Fruit fly (Drosophila melanogaster): ENCODE results near the gene CG6689.
A peak's percentile ranks its signal among the peaks of the same experiment; 100 is the strongest.

Gene CG6689

dm6 chr3R:11245803-11246202 lies 25.9 kb upstream of the CG6689 start:
- TF ChIP-seq CG11617 (GFP tag; optimal IDR thresholded peaks at IDR 0.05) (no peak), CG1620 (GFP tag; optimal IDR thresholded peaks at IDR 0.05) (no peak), cnc (optimal IDR thresholded peaks at IDR 0.05) (no peak), bab1 (GFP tag; optimal IDR thresholded peaks at IDR 0.05) (no peak), Hr96 (GFP tag; optimal IDR thresholded peaks at IDR 0.05) (no peak), Mnt (GFP tag; optimal IDR thresholded peaks at IDR 0.05) (no peak), pad (GFP tag; optimal IDR thresholded peaks at IDR 0.05) (no peak), CG33017 (tag; optimal IDR thresholded peaks at IDR 0.05) (no peak), tj (GFP tag; optimal IDR thresholded peaks at IDR 0.05) (no peak), cic (GFP tag; optimal IDR thresholded peaks at IDR 0.05) (no peak), CG7045 (GFP tag; optimal IDR thresholded peaks at IDR 0.05) (no peak), toe (GFP tag; optimal IDR thresholded peaks at IDR 0.05) (no peak), Crg-1 (GFP tag; optimal IDR thresholded peaks at IDR 0.05) (no peak), CG7101 (tag; optimal IDR thresholded peaks at IDR 0.05) (no peak), CG5204 (GFP tag; optimal IDR thresholded peaks at IDR 0.05) (no peak)

- no peak for TF ChIP-seq CG14711 (tag; optimal IDR thresholded peaks at IDR 0.05)
- no peak for TF ChIP-seq cnc (optimal IDR thresholded peaks at IDR 0.05)
- TF ChIP-seq Clk (GFP tag; optimal IDR thresholded peaks at IDR 0.05) = no peak
- peak; percentile 44 for TF ChIP-seq Hr96 (GFP tag; optimal IDR thresholded peaks at IDR 0.05)
- TF ChIP-seq CG1620 (GFP tag; optimal IDR thresholded peaks at IDR 0.05) = peak; percentile 19
- TF ChIP-seq toe (GFP tag; optimal IDR thresholded peaks at IDR 0.05) = peak; percentile 52
- TF ChIP-seq Mnt (GFP tag; optimal IDR thresholded peaks at IDR 0.05) = peak; percentile 49
- TF ChIP-seq CG7101 (tag; optimal IDR thresholded peaks at IDR 0.05) = peak; percentile 9
- TF ChIP-seq CG12768 (GFP tag; optimal IDR thresholded peaks at IDR 0.05) = no peak
- no peak for TF ChIP-seq Crg-1 (GFP tag; optimal IDR thresholded peaks at IDR 0.05)
- no peak for TF ChIP-seq CG7045 (GFP tag; optimal IDR thresholded peaks at IDR 0.05)
- no peak for TF ChIP-seq pad (GFP tag; optimal IDR thresholded peaks at IDR 0.05)
- no peak for TF ChIP-seq CG33017 (tag; optimal IDR thresholded peaks at IDR 0.05)
- no peak for TF ChIP-seq ovo (GFP tag; optimal IDR thresholded peaks at IDR 0.05)
- peak; percentile 30 for TF ChIP-seq CG11617 (GFP tag; optimal IDR thresholded peaks at IDR 0.05)
- TF ChIP-seq CG5204 (GFP tag; optimal IDR thresholded peaks at IDR 0.05) = no peak
- TF ChIP-seq bab1 (GFP tag; optimal IDR thresholded peaks at IDR 0.05) = peak; percentile 51
- TF ChIP-seq cic (GFP tag; optimal IDR thresholded peaks at IDR 0.05) = peak; percentile 32
- no peak for TF ChIP-seq kay (GFP tag; ENCODE audit: borderline replicate concordance)
- peak; percentile 100 for TF ChIP-seq tj (GFP tag; optimal IDR thresholded peaks at IDR 0.05)
Measured at dm6 chr3R:11243951-11244660, 24.2 kb upstream of the CG6689 start, which contains the start of the genes CG17734 and CG5214. CG17734 (minus strand) TSS chr3R:11243999. CG5214 (plus strand) TSS chr3R:11244302.

dm6 chr3R:11243057-11243740 lies 23.3 kb upstream of the CG6689 start:
- TF ChIP-seq Hr96 (GFP tag; optimal IDR thresholded peaks at IDR 0.05) = no peak
- no peak for TF ChIP-seq Crg-1 (GFP tag; optimal IDR thresholded peaks at IDR 0.05)
- TF ChIP-seq CG5204 (GFP tag; optimal IDR thresholded peaks at IDR 0.05) = no peak
- TF ChIP-seq pad (GFP tag; optimal IDR thresholded peaks at IDR 0.05) = peak; percentile 67
- TF ChIP-seq CG33017 (tag; optimal IDR thresholded peaks at IDR 0.05) = no peak
- TF ChIP-seq CG12768 (GFP tag; optimal IDR thresholded peaks at IDR 0.05) = no peak
- peak; percentile 26 for TF ChIP-seq ovo (GFP tag; optimal IDR thresholded peaks at IDR 0.05)
- no peak for TF ChIP-seq toe (GFP tag; optimal IDR thresholded peaks at IDR 0.05)
- no peak for TF ChIP-seq CG11617 (GFP tag; optimal IDR thresholded peaks at IDR 0.05)
- TF ChIP-seq CG14711 (tag; optimal IDR thresholded peaks at IDR 0.05) = peak; percentile 37
- TF ChIP-seq bab1 (GFP tag; optimal IDR thresholded peaks at IDR 0.05) = peak; percentile 24
- TF ChIP-seq cic (GFP tag; optimal IDR thresholded peaks at IDR 0.05) = peak; percentile 20
- no peak for TF ChIP-seq CG1620 (GFP tag; optimal IDR thresholded peaks at IDR 0.05)
- peak; percentile 36 for TF ChIP-seq CG7101 (tag; optimal IDR thresholded peaks at IDR 0.05)
- no peak for TF ChIP-seq tj (GFP tag; optimal IDR thresholded peaks at IDR 0.05)
- no peak for TF ChIP-seq Clk (GFP tag; optimal IDR thresholded peaks at IDR 0.05)
- TF ChIP-seq Mnt (GFP tag; optimal IDR thresholded peaks at IDR 0.05) = peak; percentile 5
- no peak for TF ChIP-seq CG7045 (GFP tag; optimal IDR thresholded peaks at IDR 0.05)
- no peak for TF ChIP-seq cnc (optimal IDR thresholded peaks at IDR 0.05)
- TF ChIP-seq kay (GFP tag; ENCODE audit: borderline replicate concordance) = no peak

dm6 chr3R:11240891-11241290 lies 21.0 kb upstream of the CG6689 start, which contains the start of the genes scpr-B and scpr-A:
scpr-B (minus strand) TSS chr3R:11240991.
scpr-A (plus strand) TSS chr3R:11241183.
- TF ChIP-seq Clk (GFP tag; optimal IDR thresholded peaks at IDR 0.05) (no peak), bab1 (GFP tag; optimal IDR thresholded peaks at IDR 0.05) (no peak), Hr96 (GFP tag; optimal IDR thresholded peaks at IDR 0.05) (no peak), Mnt (GFP tag; optimal IDR thresholded peaks at IDR 0.05) (no peak), ovo (GFP tag; optimal IDR thresholded peaks at IDR 0.05) (no peak), CG14711 (tag; optimal IDR thresholded peaks at IDR 0.05) (no peak)

- TF ChIP-seq cic (GFP tag; optimal IDR thresholded peaks at IDR 0.05) (no peak), Mnt (GFP tag; optimal IDR thresholded peaks at IDR 0.05) (peak; percentile 34), bab1 (GFP tag; optimal IDR thresholded peaks at IDR 0.05) (peak; percentile 10)
Measured at dm6 chr3R:11237598-11237997, 17.7 kb upstream of the CG6689 start, which contains the start of gene CG31388. CG31388 (plus strand) TSS chr3R:11237815.

- TF ChIP-seq bab1 (GFP tag; optimal IDR thresholded peaks at IDR 0.05) = peak; percentile 15
- TF ChIP-seq toe (GFP tag; optimal IDR thresholded peaks at IDR 0.05) = no peak
- no peak for TF ChIP-seq CG11617 (GFP tag; optimal IDR thresholded peaks at IDR 0.05)
- no peak for TF ChIP-seq ovo (GFP tag; optimal IDR thresholded peaks at IDR 0.05)
- TF ChIP-seq Hr96 (GFP tag; optimal IDR thresholded peaks at IDR 0.05) = no peak
- no peak for TF ChIP-seq CG5204 (GFP tag; optimal IDR thresholded peaks at IDR 0.05)
- peak; percentile 61 for TF ChIP-seq Mnt (GFP tag; optimal IDR thresholded peaks at IDR 0.05)
- TF ChIP-seq cnc (optimal IDR thresholded peaks at IDR 0.05) = no peak
Measured at dm6 chr3R:11236041-11236440, 16.2 kb upstream of the CG6689 start, which contains the start of gene CG31441. CG31441 (plus strand) TSS chr3R:11236286.
